Worm (Caenorhabditis elegans) whole organism, L1 larva: Measurements from ENCODE around the gene col-90.

ENCODE experiments used
- lin-13 ChIP-seq: fragments of 150-350 bp; optimal IDR thresholded peaks from 2 replicates; lab custom pipeline; 2014; ENCODE audit warnings: missing biosample characterization, missing genetic modification reagents, missing genetic modification characterization
- lsy-2 ChIP-seq, 2 experiments: fragments of 150-350 bp; optimal IDR thresholded peaks; 2 replicates each; lab custom pipeline; 2014; ENCODE audit warnings: missing biosample characterization in 2 of 2, missing genetic modification characterization in 2 of 2
- unc-130 ChIP-seq: fragments of 150-350 bp; optimal IDR thresholded peaks from 2 replicates; lab custom pipeline; 2017; ENCODE audit warnings: missing biosample characterization, missing genetic modification characterization, inconsistent platforms
- unc-62 ChIP-seq: fragments of 150-350 bp; optimal IDR thresholded peaks from 2 replicates; lab custom pipeline; 2014; ENCODE audit warnings: missing biosample characterization, missing genetic modification reagents, missing genetic modification characterization

ce11 chrIII:7981938-7982337, 33.3 kb downstream of the col-90 start:
- no peak for TF ChIP-seq lsy-2 (tag; optimal IDR thresholded peaks at IDR 0.05; lab: Kevin White, UChicago)
- no peak for TF ChIP-seq unc-62 (GFP tag; lab: Kevin White, UChicago)
- no peak for TF ChIP-seq unc-130 (tag; lab: Kevin White, UChicago)
- no peak for TF ChIP-seq lin-13 (GFP tag; lab: Kevin White, UChicago)
